ENCODE assay signal across 5 worm cellular contexts in the genomic region with DNA sequence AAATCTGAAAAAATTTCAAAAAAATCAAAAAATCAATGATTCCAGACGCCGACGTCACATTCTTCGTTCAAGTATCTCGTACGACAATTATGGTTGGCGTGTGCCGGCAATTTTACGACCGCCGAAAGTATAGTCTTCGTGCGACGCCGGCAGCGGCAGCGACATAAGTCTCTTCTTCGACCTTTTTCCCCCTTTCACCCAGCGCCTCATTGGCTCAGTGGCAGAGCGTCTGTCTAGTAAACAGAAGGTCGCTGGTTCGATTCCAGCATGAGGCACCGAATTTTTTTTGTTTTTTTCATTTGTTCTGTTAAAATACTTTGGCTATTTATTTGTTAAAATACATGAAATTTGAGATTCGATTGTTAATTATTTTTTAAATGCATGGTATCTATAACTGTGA.
TF ChIP-seq lines count a peak whose summit lies in the region.

No protein-coding gene starts in this region.

TF ChIP-seq in whole organism, L1 larva, 84 proteins besides CTCF, POLR2A, EP300 and RAD21 (continues in another document):
- TF ChIP-seq elt-2 (tag; optimal IDR thresholded peaks at IDR 0.05; lab: Kevin White, UChicago), result no peak
- peak; percentile 15 for TF ChIP-seq xbp-1 (tag; optimal IDR thresholded peaks at IDR 0.05; lab: Kevin White, UChicago)
- TF ChIP-seq rnt-1 (tag; optimal IDR thresholded peaks at IDR 0.05; lab: Kevin White, UChicago), result peak; percentile 45
- peak; percentile 41 for TF ChIP-seq lin-14 (GFP tag; optimal IDR thresholded peaks at IDR 0.05; lab: Kevin White, UChicago)
- peak; percentile 10 for TF ChIP-seq mep-1 (tag; optimal IDR thresholded peaks at IDR 0.05; lab: Kevin White, UChicago)
- no peak for TF ChIP-seq lin-39 (tag; optimal IDR thresholded peaks at IDR 0.05; lab: Kevin White, UChicago)
- TF ChIP-seq fkh-10 (GFP tag; optimal IDR thresholded peaks at IDR 0.05; lab: Kevin White, UChicago), result peak; percentile 4
- TF ChIP-seq skn-1 (tag; optimal IDR thresholded peaks at IDR 0.05; lab: Kevin White, UChicago), result peak; percentile 15
- no peak for TF ChIP-seq hlh-4 (tag; optimal IDR thresholded peaks at IDR 0.05; lab: Kevin White, UChicago)
- TF ChIP-seq nhr-85 (tag; lab: Kevin White, UChicago), result peak; percentile 36
- TF ChIP-seq efl-1 (optimal IDR thresholded peaks at IDR 0.05; lab: Kevin White, UChicago), result peak; percentile 31 to 34
- TF ChIP-seq efl-1 (GFP tag; optimal IDR thresholded peaks at IDR 0.05 in 1 of 2; lab: Kevin White, UChicago), result peak; percentile 33 to 95
- TF ChIP-seq alr-1 (tag; optimal IDR thresholded peaks at IDR 0.05; lab: Kevin White, UChicago; ENCODE audit: borderline replicate concordance), result no peak
- peak; percentile 25 to 40 (median 25) for TF ChIP-seq dpl-1 (GFP tag; optimal IDR thresholded peaks at IDR 0.05; lab: Kevin White, UChicago)
- TF ChIP-seq unc-98 (GFP tag; IDR thresholded peaks at IDR 0.05; lab: Robert Waterston, UW), result no peak
- peak; percentile 14 for TF ChIP-seq tbx-2 (tag; optimal IDR thresholded peaks at IDR 0.05; lab: Kevin White, UChicago)
- no peak for TF ChIP-seq fos-1 (tag; optimal IDR thresholded peaks at IDR 0.05; lab: Kevin White, UChicago)

TF ChIP-seq in whole organism, L3 larva, 47 proteins besides CTCF, POLR2A, EP300 and RAD21 (continues in another document):
- peak; percentile 53 for TF ChIP-seq nfya-1 (tag; optimal IDR thresholded peaks at IDR 0.05; lab: Kevin White, UChicago; ENCODE audit: insufficient read depth)
- no peak for TF ChIP-seq zag-1 (tag; optimal IDR thresholded peaks at IDR 0.05; lab: Kevin White, UChicago)
- peak; percentile 58 for TF ChIP-seq hmg-11 (tag; optimal IDR thresholded peaks at IDR 0.05; lab: Kevin White, UChicago)
- TF ChIP-seq elt-2 (tag; optimal IDR thresholded peaks at IDR 0.05; lab: Kevin White, UChicago), result peak; percentile 7
- no peak for TF ChIP-seq ZK546.5 (tag; optimal IDR thresholded peaks at IDR 0.05; lab: Kevin White, UChicago)
- TF ChIP-seq nhr-77 (tag; optimal IDR thresholded peaks at IDR 0.05; lab: Kevin White, UChicago), result no peak
- TF ChIP-seq egl-27 (tag; optimal IDR thresholded peaks at IDR 0.05; lab: Kevin White, UChicago), result no peak
- TF ChIP-seq nhr-76 (tag; optimal IDR thresholded peaks at IDR 0.05; lab: Kevin White, UChicago), result no peak
- peak; percentile 27 for TF ChIP-seq nhr-25 (tag; optimal IDR thresholded peaks at IDR 0.05; lab: Kevin White, UChicago)
- TF ChIP-seq jun-1 (tag; optimal IDR thresholded peaks at IDR 0.05; lab: Kevin White, UChicago), result peak; percentile 21
- no peak for TF ChIP-seq fkh-2 (tag; optimal IDR thresholded peaks at IDR 0.05; lab: Kevin White, UChicago)
- TF ChIP-seq skn-1 (tag; optimal IDR thresholded peaks at IDR 0.05; lab: Kevin White, UChicago), result no peak
- no peak for TF ChIP-seq ztf-4 (tag; optimal IDR thresholded peaks at IDR 0.05; lab: Kevin White, UChicago)
- no peak for TF ChIP-seq unc-62 (GFP tag; optimal IDR thresholded peaks at IDR 0.05; lab: Kevin White, UChicago)
- TF ChIP-seq R02D3.7 (tag; optimal IDR thresholded peaks at IDR 0.05; lab: Kevin White, UChicago), result no peak
- no peak for TF ChIP-seq sea-2 (GFP tag; optimal IDR thresholded peaks at IDR 0.05; lab: Kevin White, UChicago)
- TF ChIP-seq aly-2 (tag; optimal IDR thresholded peaks at IDR 0.05; lab: Kevin White, UChicago), result no peak
- TF ChIP-seq pqm-1 (tag; optimal IDR thresholded peaks at IDR 0.05; lab: Kevin White, UChicago), result no peak
- peak; percentile 55 for TF ChIP-seq pha-4 (tag; optimal IDR thresholded peaks at IDR 0.05; lab: Kevin White, UChicago)

TF ChIP-seq in whole organism, early embryonic, 17 proteins besides CTCF, POLR2A, EP300 and RAD21:
- TF ChIP-seq flt-1 (GFP tag; IDR thresholded peaks at IDR 0.05; lab: Robert Waterston, UW) (peak; percentile 85), hnd-1 (tag; optimal IDR thresholded peaks at IDR 0.05; lab: Kevin White, UChicago) (peak; percentile 45), B0310.2 (tag; optimal IDR thresholded peaks at IDR 0.05; lab: Kevin White, UChicago) (peak; percentile 61), ama-1 (optimal IDR thresholded peaks at IDR 0.05; lab: Kevin White, UChicago) (no peak), tbx-37 (GFP tag; conservative IDR thresholded peaks at IDR 0.05; lab: Robert Waterston, UW) (peak; percentile 58), hmbx-1 (tag; optimal IDR thresholded peaks at IDR 0.05; lab: Kevin White, UChicago) (no peak), F13C5.2 (tag; optimal IDR thresholded peaks at IDR 0.05; lab: Kevin White, UChicago) (peak; percentile 6), tbx-11 (GFP tag; IDR thresholded peaks at IDR 0.05; lab: Robert Waterston, UW) (peak; percentile 92), scrt-1 (GFP tag; IDR thresholded peaks at IDR 0.05; lab: Robert Waterston, UW) (peak; percentile 72; the same call in 1 of the 2 replicates), hmg-4 (GFP tag; optimal IDR thresholded peaks at IDR 0.05; lab: Kevin White, UChicago) (peak; percentile 77), ets-7 (tag; optimal IDR thresholded peaks at IDR 0.05; lab: Kevin White, UChicago) (peak; percentile 15), pes-1 (GFP tag; IDR thresholded peaks at IDR 0.05; lab: Robert Waterston, UW) (peak; percentile 91), ceh-13 (GFP tag; optimal IDR thresholded peaks at IDR 0.05; lab: Kevin White, UChicago) (peak; percentile 53), ceh-36 (tag; optimal IDR thresholded peaks at IDR 0.05; lab: Kevin White, UChicago) (peak; percentile 60), sea-1 (GFP tag; conservative IDR thresholded peaks at IDR 0.05; lab: Robert Waterston, UW) (peak; percentile 83; the same call in 1 of the 2 replicates), tra-4 (tag; optimal IDR thresholded peaks at IDR 0.05; lab: Kevin White, UChicago) (peak; percentile 33), aly-1 (tag; optimal IDR thresholded peaks at IDR 0.05; lab: Kevin White, UChicago) (peak; percentile 84)

TF ChIP-seq in whole organism, midembryonic, 9 proteins besides CTCF, POLR2A, EP300 and RAD21:
- TF ChIP-seq flt-1 (GFP tag; IDR thresholded peaks at IDR 0.05; lab: Robert Waterston, UW) (peak; percentile 86), ztf-23 (GFP tag; IDR thresholded peaks at IDR 0.05; lab: Robert Waterston, UW) (peak; percentile 85), med-1 (GFP tag; optimal IDR thresholded peaks at IDR 0.05; lab: Kevin White, UChicago; ENCODE audit: insufficient read depth) (peak; percentile 45), T22C8.4 (GFP tag; IDR thresholded peaks at IDR 0.05; lab: Robert Waterston, UW) (no peak), klf-2 (GFP tag; conservative IDR thresholded peaks at IDR 0.05; lab: Robert Waterston, UW) (0 out of 2 replicates have a peak, but pooled peaks have one; percentile 25), ref-1 (GFP tag; conservative IDR thresholded peaks at IDR 0.05; lab: Robert Waterston, UW) (peak; percentile 67), ztf-29 (GFP tag; IDR thresholded peaks at IDR 0.05; lab: Robert Waterston, UW) (no peak), cog-1 (tag; optimal IDR thresholded peaks at IDR 0.05; lab: Kevin White, UChicago) (no peak), tab-1 (GFP tag; IDR thresholded peaks at IDR 0.05; lab: Robert Waterston, UW) (peak; percentile 86)

TF ChIP-seq in whole organism, young adult, 124 proteins besides CTCF, POLR2A, EP300 and RAD21 (continues in another document):
- TF ChIP-seq snpc-1.3 (tag; optimal IDR thresholded peaks at IDR 0.05; lab: Kevin White, UChicago; ENCODE audit: insufficient read depth) (peak; percentile 68), hmg-1.2 (GFP tag; IDR thresholded peaks at IDR 0.05; lab: Robert Waterston, UW) (peak; percentile 67), repo-1 (tag; optimal IDR thresholded peaks at IDR 0.05; lab: Kevin White, UChicago) (peak; percentile 3), madf-3 (GFP tag; IDR thresholded peaks at IDR 0.05; lab: Robert Waterston, UW) (peak; percentile 27; the same call in 1 of the 2 replicates), egl-44 (GFP tag; IDR thresholded peaks at IDR 0.05; lab: Robert Waterston, UW) (0 out of 2 replicates have a peak, but pooled peaks have one; percentile 68), tbp1 (GFP tag; optimal IDR thresholded peaks at IDR 0.05; lab: Kevin White, UChicago) (peak; percentile 94), mel-28 (tag; optimal IDR thresholded peaks at IDR 0.05; lab: Kevin White, UChicago; ENCODE audit: borderline replicate concordance) (no peak), attf-3 (GFP tag; conservative IDR thresholded peaks at IDR 0.05; lab: Robert Waterston, UW) (peak; percentile 38; the same call in 1 of the 2 replicates), die-1 (tag; optimal IDR thresholded peaks at IDR 0.05; lab: Kevin White, UChicago) (peak; percentile 67), F23B12.7 (tag; optimal IDR thresholded peaks at IDR 0.05; lab: Kevin White, UChicago; ENCODE audit: insufficient read depth) (peak; percentile 35), dpff-1 (tag; optimal IDR thresholded peaks at IDR 0.05; lab: Kevin White, UChicago) (no peak), madf-10 (tag; optimal IDR thresholded peaks at IDR 0.05; lab: Kevin White, UChicago) (peak; percentile 16), ama-1 (optimal IDR thresholded peaks at IDR 0.05; lab: Kevin White, UChicago) (no peak), ama-1 (GFP tag; optimal IDR thresholded peaks at IDR 0.05; lab: Kevin White, UChicago) (peak; percentile 15 to 71), mcd-1 (GFP tag; IDR thresholded peaks at IDR 0.05; lab: Robert Waterston, UW) (peak; percentile 85), F33H1.4 (GFP tag; IDR thresholded peaks at IDR 0.05; lab: Robert Waterston, UW) (no peak), egrh-3 (GFP tag; IDR thresholded peaks at IDR 0.05; lab: Robert Waterston, UW) (peak; percentile 55), unc-130 (GFP tag; optimal IDR thresholded peaks at IDR 0.05; lab: Kevin White, UChicago) (peak; percentile 29), attf-5 (GFP tag; optimal IDR thresholded peaks at IDR 0.05; lab: Kevin White, UChicago) (peak; percentile 67), snpc-4 (GFP tag; optimal IDR thresholded peaks at IDR 0.05; lab: Kevin White, UChicago) (no peak), snpc-4 (tag; optimal IDR thresholded peaks at IDR 0.05; lab: Kevin White, UChicago) (peak in 2 of 4 experiments; percentile 4 to 60), ztf-26 (tag; optimal IDR thresholded peaks at IDR 0.05; lab: Kevin White, UChicago) (peak; percentile 7), rec-8 (tag; optimal IDR thresholded peaks at IDR 0.05; lab: Kevin White, UChicago) (peak; percentile 6 to 37), egl-18 (GFP tag; IDR thresholded peaks at IDR 0.05; lab: Robert Waterston, UW) (0 out of 2 replicates have a peak, but pooled peaks have one; percentile 34), madf-6 (GFP tag; IDR thresholded peaks at IDR 0.05; lab: Robert Waterston, UW) (peak; percentile 60; the same call in 1 of the 2 replicates), T07F8.4 (tag; optimal IDR thresholded peaks at IDR 0.05; lab: Kevin White, UChicago) (peak; percentile 57), snpc-3.4 (tag; optimal IDR thresholded peaks at IDR 0.05; lab: Kevin White, UChicago) (peak; percentile 54), Y79H2A.3 (GFP tag; conservative IDR thresholded peaks at IDR 0.05; lab: Robert Waterston, UW) (0 out of 2 replicates have a peak, but pooled peaks have one; percentile 13), ceh-40 (GFP tag; IDR thresholded peaks at IDR 0.05; lab: Robert Waterston, UW) (peak; percentile 29; the same call in 1 of the 2 replicates), lin-40 (tag; optimal IDR thresholded peaks at IDR 0.05; lab: Kevin White, UChicago) (peak; percentile 38)
